Fruit fly (Drosophila melanogaster): ENCODE results near the gene Edem2.

Edem2 gene

DNA sequence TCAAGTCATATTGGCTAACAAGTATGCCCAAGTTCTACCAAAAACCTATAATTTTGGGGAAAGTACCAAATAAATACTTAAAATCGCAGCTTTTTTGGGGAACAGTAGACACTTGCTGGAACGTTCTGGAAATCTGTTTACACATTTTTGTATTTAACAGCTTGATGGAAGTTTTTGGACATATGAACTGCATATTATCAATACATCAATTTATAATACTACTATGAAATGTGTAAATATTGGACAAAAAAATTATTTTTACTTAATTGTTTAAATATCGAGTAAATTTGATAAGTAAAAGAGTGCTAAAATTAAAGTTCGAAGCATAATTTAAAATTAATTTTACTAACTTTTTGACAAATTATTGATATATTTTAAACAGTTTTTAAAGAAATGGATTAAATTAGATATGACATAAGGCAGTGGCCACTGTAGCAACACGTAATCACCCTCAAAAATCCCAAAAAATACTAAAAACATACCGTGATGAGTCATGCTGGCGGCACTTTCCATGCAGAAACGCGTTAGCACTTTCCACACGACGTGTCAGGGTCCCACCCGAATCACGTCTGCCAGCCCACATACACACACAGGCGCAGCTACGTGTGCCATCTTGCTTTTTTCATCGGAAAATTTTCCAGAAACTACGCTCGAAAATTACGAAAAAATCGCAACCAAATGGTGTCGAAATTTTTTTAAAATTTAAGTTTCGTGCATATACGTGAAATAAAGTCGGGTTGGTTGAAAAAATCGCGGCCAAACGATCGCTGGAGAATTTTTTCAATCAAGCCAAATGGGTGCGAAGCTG lies 26.8 kb upstream of the Edem2 start, which contains the start of gene Sirt1 (continued):
- TF ChIP-seq CG31224 (GFP tag; IDR thresholded peaks at IDR 0.05) (peak; percentile 79), CG9609 (GFP tag; optimal IDR thresholded peaks at IDR 0.05) (peak; percentile 39), Meics (GFP tag; optimal IDR thresholded peaks at IDR 0.05) (peak; percentile 91), chm (GFP tag; IDR thresholded peaks at IDR 0.05) (peak; percentile 22; the same call in 1 of the 2 replicates), kni (GFP tag; optimal IDR thresholded peaks at IDR 0.05) (no peak), CG12391 (tag; optimal IDR thresholded peaks at IDR 0.05) (peak; percentile 92), CG10431 (GFP tag; optimal IDR thresholded peaks at IDR 0.05) (peak; percentile 49), tup (GFP tag; optimal IDR thresholded peaks at IDR 0.05) (peak; percentile 11), Jarid2 (GFP tag; optimal IDR thresholded peaks at IDR 0.05) (peak; percentile 26), CG11085 (GFP tag; IDR thresholded peaks at IDR 0.05) (peak; percentile 74), CG5245 (GFP tag; optimal IDR thresholded peaks at IDR 0.05) (peak; percentile 38), CG14441 (GFP tag; IDR thresholded peaks at IDR 0.05) (peak; percentile 75), Side (GFP tag; optimal IDR thresholded peaks at IDR 0.05) (no peak), Bteb2 (GFP tag; optimal IDR thresholded peaks at IDR 0.05) (peak; percentile 52), BtbVII (GFP tag; optimal IDR thresholded peaks at IDR 0.05) (peak; percentile 53), CG6175 (GFP tag; IDR thresholded peaks at IDR 0.05) (0 out of 3 replicates have a peak, but pooled peaks have one; percentile 36), Fer1 (GFP tag; optimal IDR thresholded peaks at IDR 0.05) (peak; percentile 65), pita (GFP tag; optimal IDR thresholded peaks at IDR 0.05) (no peak), ftz-f1 (GFP tag; optimal IDR thresholded peaks at IDR 0.05) (no peak), Antp (GFP tag; optimal IDR thresholded peaks at IDR 0.05) (peak; percentile 31), Nf-YC (tag; optimal IDR thresholded peaks at IDR 0.05) (peak; percentile 85), CG16815 (GFP tag; optimal IDR thresholded peaks at IDR 0.05) (peak; percentile 91), odd (GFP tag; optimal IDR thresholded peaks at IDR 0.05) (peak; percentile 80), CG2120 (GFP tag; optimal IDR thresholded peaks at IDR 0.05) (peak; percentile 85), yki (optimal IDR thresholded peaks at IDR 0.05) (no peak), CG7987 (GFP tag; optimal IDR thresholded peaks at IDR 0.05) (peak; percentile 24), CoRest (tag; optimal IDR thresholded peaks at IDR 0.05) (peak; percentile 98), hkb (optimal IDR thresholded peaks at IDR 0.05) (no peak), hkb (GFP tag; IDR thresholded peaks at IDR 0.05) (peak; percentile 46; the same call in 1 of the 2 replicates), zf30C (GFP tag; optimal IDR thresholded peaks at IDR 0.05) (no peak), luna (GFP tag; optimal IDR thresholded peaks at IDR 0.05) (no peak), CG14860 (GFP tag; IDR thresholded peaks at IDR 0.05; ENCODE audit: partially characterized antibody) (no peak), Dll (GFP tag; IDR thresholded peaks at IDR 0.05; ENCODE audit: partially characterized antibody) (no peak; the same call in 3 of the 4 replicates), CG8765 (GFP tag; IDR thresholded peaks at IDR 0.05) (peak; percentile 49; the same call in 1 of the 2 replicates), fd96Cb (tag; optimal IDR thresholded peaks at IDR 0.05) (peak; percentile 88), lola (GFP tag; optimal IDR thresholded peaks at IDR 0.05) (peak in 1 of 3 experiments; percentile 93), CG2889 (GFP tag; IDR thresholded peaks at IDR 0.05) (peak; percentile 54; the same call in 1 of the 3 replicates), tna (GFP tag; IDR thresholded peaks at IDR 0.05; ENCODE audit: partially characterized antibody) (no peak), Trl (optimal IDR thresholded peaks at IDR 0.05) (no peak), Trl (GFP tag; optimal IDR thresholded peaks at IDR 0.05) (peak; percentile 14), CG15011 (GFP tag; optimal IDR thresholded peaks at IDR 0.05) (peak; percentile 84), tio (GFP tag; optimal IDR thresholded peaks at IDR 0.05) (peak; percentile 94), slbo (GFP tag; IDR thresholded peaks at IDR 0.05) (peak; percentile 89), run (tag; optimal IDR thresholded peaks at IDR 0.05) (peak; percentile 67), CG15696 (tag; optimal IDR thresholded peaks at IDR 0.05) (peak; percentile 89), CG1602 (GFP tag; optimal IDR thresholded peaks at IDR 0.05) (peak; percentile 91), al (GFP tag; IDR thresholded peaks at IDR 0.05) (peak; percentile 77), CG12071 (GFP tag; optimal IDR thresholded peaks at IDR 0.05) (no peak), CG18262 (tag; optimal IDR thresholded peaks at IDR 0.05) (peak; percentile 94)
